Fruit fly (Drosophila melanogaster) whole organism, embryonic: Measurements from ENCODE around the gene CG10959.

Experiments
- Gug ChIP-seq: fragments of 200-800 bp; sonication (Bioruptor generic); IDR thresholded peaks from 4 replicates; pipeline ENCODE4 v1.3.6; 2022; ENCODE audit warnings: missing biosample characterization, missing genetic modification characterization
- ind ChIP-seq: fragments of 200-800 bp; sonication (Bioruptor generic); optimal IDR thresholded peaks from 3 replicates; lab custom pipeline; 2016; ENCODE audit warnings: missing biosample characterization, missing genetic modification characterization

DNA sequence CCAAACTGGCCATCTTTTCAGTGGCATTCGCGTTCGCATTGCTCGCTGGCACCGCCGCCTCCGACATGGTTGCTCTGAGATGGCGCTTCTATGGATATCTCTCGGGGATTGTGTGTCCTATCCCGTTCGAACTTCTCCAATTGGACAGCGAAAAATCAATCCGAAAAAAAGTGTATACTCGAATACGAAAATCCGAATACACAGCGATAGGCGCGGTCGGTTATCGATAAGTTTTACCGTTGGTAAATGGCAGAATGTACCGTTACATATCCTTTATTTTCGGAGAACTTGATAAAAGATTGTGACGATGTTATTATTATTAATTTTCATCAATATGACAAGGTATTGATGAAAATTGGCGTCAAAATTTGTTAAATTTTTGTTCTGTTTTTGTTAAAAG lies 3.5 kb downstream of the CG10959 start, which contains the start of gene Gbeta5:
- TF ChIP-seq Gug (GFP tag; lab: Robert Waterston, UW), result no peak
- TF ChIP-seq ind, result no peak
